Fruit fly (Drosophila melanogaster) whole organism, prepupa: Measurements from ENCODE around the gene CG33307.

ENCODE experiments used
- CG10631 ChIP-seq: fragments of 200-800 bp; sonication (Bioruptor generic); optimal IDR thresholded peaks from 2 replicates; lab custom pipeline; 2016; ENCODE audit warnings: missing biosample characterization, missing genetic modification characterization
- CG4318 ChIP-seq: fragments of 200-800 bp; sonication (Bioruptor generic); optimal IDR thresholded peaks from 3 replicates; lab custom pipeline; 2017; ENCODE audit warnings: missing biosample characterization, mild to moderate bottlenecking, missing genetic modification characterization

DNA sequence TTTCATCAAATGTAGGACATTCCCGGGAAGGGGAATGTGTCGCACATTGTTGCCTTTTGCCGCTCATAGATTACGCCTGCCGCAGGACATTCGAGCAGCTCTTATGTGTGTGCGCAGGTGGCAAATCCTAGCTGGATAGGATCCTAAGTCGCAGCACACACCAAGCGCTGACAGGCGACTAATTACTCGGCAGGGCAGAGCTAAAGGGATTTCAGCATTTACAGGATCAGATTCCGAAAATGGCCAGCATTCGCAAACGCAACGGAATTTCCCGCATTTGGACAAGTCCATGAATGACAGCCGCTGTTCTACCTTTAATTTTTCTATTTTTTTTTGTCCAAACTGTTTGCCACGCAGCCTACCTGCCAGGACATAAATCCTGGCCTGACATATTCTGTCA is 26.3 kb upstream of the CG33307 start:
- TF ChIP-seq CG4318 (GFP tag; lab: Kevin White, UChicago) (no peak), CG10631 (GFP tag; lab: Kevin White, UChicago) (no peak)
